Worm (Caenorhabditis elegans) whole organism, L4 larva: ENCODE measurements around the gene C16C4.1.

ENCODE experiments used
- F10B5.3 ChIP-seq: sonication (generic microtip); optimal IDR thresholded peaks from 2 replicates; lab custom pipeline; 2016; ENCODE audit warnings: mild to moderate bottlenecking, missing genetic modification characterization, missing compliant biosample characterization
- F26F4.8 ChIP-seq: fragments of 200-800 bp; sonication (Bioruptor generic); conservative IDR thresholded peaks from 2 replicates; pipeline ENCODE4 v1.3.6; 2022; ENCODE audit warnings: missing genetic modification characterization, missing compliant biosample characterization
- F37D6.2 ChIP-seq: sonication (generic microtip); optimal IDR thresholded peaks from 2 replicates; lab custom pipeline; 2016; ENCODE audit warnings: mild to moderate bottlenecking, missing genetic modification characterization, missing compliant biosample characterization
- T20F7.1 ChIP-seq: fragments of 200-800 bp; sonication (Bioruptor generic); optimal IDR thresholded peaks from 2 replicates; lab custom pipeline; 2018; ENCODE audit warnings: mild to moderate bottlenecking, missing genetic modification characterization, missing compliant biosample characterization
- Y105C5A.15 ChIP-seq: fragments of 200-800 bp; sonication (Bioruptor generic); IDR thresholded peaks from 2 replicates; pipeline ENCODE4 v1.3.6; 2022; ENCODE audit warnings: missing genetic modification characterization, missing compliant biosample characterization
- arid-1 ChIP-seq: fragments of 200-800 bp; sonication (Bioruptor generic); conservative IDR thresholded peaks from 2 replicates; pipeline ENCODE4 v1.3.6; 2022; ENCODE audit warnings: missing genetic modification reagents, missing genetic modification characterization, missing compliant biosample characterization
- ceh-28 ChIP-seq: fragments of 150-350 bp; optimal IDR thresholded peaks from 2 replicates; lab custom pipeline; 2014; ENCODE audit warnings: missing biosample characterization, missing genetic modification reagents, missing genetic modification characterization
- ceh-32 ChIP-seq: sonication (generic microtip); optimal IDR thresholded peaks from 2 replicates; lab custom pipeline; 2016; ENCODE audit warnings: mild to moderate bottlenecking, missing genetic modification characterization, missing compliant biosample characterization; ENCODE audit not compliant: poor library complexity
- cey-2 ChIP-seq: sonication (generic microtip); optimal IDR thresholded peaks from 3 replicates; lab custom pipeline; 2017; ENCODE audit warnings: missing genetic modification characterization, mild to moderate bottlenecking, missing compliant biosample characterization, antibody characterized with exemption, borderline replicate concordance; ENCODE audit not compliant: insufficient read depth
- daf-12 ChIP-seq: fragments of 150-350 bp; optimal IDR thresholded peaks from 2 replicates; lab custom pipeline; 2014; ENCODE audit warnings: missing biosample characterization, missing genetic modification reagents, missing genetic modification characterization
- daf-16 ChIP-seq, 3 experiments: sonication (generic microtip); optimal IDR thresholded peaks; 2 replicates each; lab custom pipeline; 2016 to 2017; ENCODE audit warnings: missing genetic modification characterization in 3 of 3, missing genetic modification reagents in 3 of 3, mild to moderate bottlenecking in 2 of 3, missing compliant biosample characterization in 2 of 3, missing biosample characterization in 1 of 3, moderate library complexity in 1 of 3
- hif-1 ChIP-seq, 2 experiments: sonication (generic microtip); optimal IDR thresholded peaks; 2 replicates each; lab custom pipeline; 2016 to 2017; ENCODE audit warnings: missing compliant biosample characterization in 2 of 2, missing genetic modification characterization in 2 of 2, missing genetic modification reagents in 2 of 2, missing genotype in 2 of 2, mild to moderate bottlenecking in 1 of 2
- hlh-30 ChIP-seq: sonication (generic microtip); optimal IDR thresholded peaks from 2 replicates; lab custom pipeline; 2017; ENCODE audit warnings: antibody characterized with exemption, mild to moderate bottlenecking, missing genetic modification characterization, missing compliant biosample characterization; ENCODE audit not compliant: insufficient read depth
- lin-13 ChIP-seq: fragments of 150-350 bp; optimal IDR thresholded peaks from 2 replicates; lab custom pipeline; 2014; ENCODE audit warnings: missing biosample characterization, missing genetic modification reagents, missing genetic modification characterization
- lin-39 ChIP-seq: fragments of 150-350 bp; optimal IDR thresholded peaks from 2 replicates; lab custom pipeline; 2014; ENCODE audit warnings: missing biosample characterization, missing genetic modification reagents, missing genetic modification characterization
- mdt-29 ChIP-seq: fragments of 200-800 bp; sonication (Bioruptor generic); IDR thresholded peaks from 2 replicates; pipeline ENCODE4 v1.3.6; 2022; ENCODE audit warnings: missing genetic modification reagents, missing genetic modification characterization, missing compliant biosample characterization
- mxl-3 ChIP-seq: fragments of 200-800 bp; sonication (Bioruptor generic); optimal IDR thresholded peaks from 2 replicates; lab custom pipeline; 2018; ENCODE audit warnings: mild to moderate bottlenecking, missing genetic modification characterization, missing compliant biosample characterization
- nhr-102 ChIP-seq: sonication (generic microtip); optimal IDR thresholded peaks from 2 replicates; lab custom pipeline; 2016; ENCODE audit warnings: mild to moderate bottlenecking, missing genetic modification characterization, moderate library complexity, missing compliant biosample characterization
- nhr-11 ChIP-seq: fragments of 150-350 bp; optimal IDR thresholded peaks from 2 replicates; lab custom pipeline; 2014; ENCODE audit warnings: missing biosample characterization, missing genetic modification characterization
- nhr-111 ChIP-seq: fragments of 200-800 bp; sonication (Bioruptor generic); optimal IDR thresholded peaks from 2 replicates; lab custom pipeline; 2018; ENCODE audit warnings: mild to moderate bottlenecking, missing genetic modification characterization, missing compliant biosample characterization
- nhr-41 ChIP-seq: fragments of 200-800 bp; sonication (Bioruptor generic); IDR thresholded peaks from 2 replicates; pipeline ENCODE4 v1.3.6; 2022; ENCODE audit warnings: missing genetic modification reagents, missing genetic modification characterization, missing compliant biosample characterization
- nhr-77 ChIP-seq: fragments of 150-350 bp; optimal IDR thresholded peaks from 2 replicates; lab custom pipeline; 2014; ENCODE audit warnings: missing biosample characterization, missing genetic modification characterization
- php-3 ChIP-seq: fragments of 200-800 bp; sonication (Bioruptor generic); IDR thresholded peaks from 2 replicates; pipeline ENCODE4 v1.3.6; 2022; ENCODE audit warnings: missing genetic modification reagents, missing genetic modification characterization, missing compliant biosample characterization
- pqm-1 ChIP-seq: sonication (generic microtip); optimal IDR thresholded peaks from 2 replicates; lab custom pipeline; 2017; ENCODE audit warnings: missing biosample characterization, missing genetic modification characterization
- saeg-2 ChIP-seq: fragments of 200-800 bp; sonication (Bioruptor generic); IDR thresholded peaks from 2 replicates; pipeline ENCODE4 v1.3.6; 2022; ENCODE audit warnings: missing genetic modification reagents, missing genetic modification characterization, missing compliant biosample characterization
- set-16 ChIP-seq: fragments of 200-800 bp; sonication (Bioruptor generic); IDR thresholded peaks from 2 replicates; pipeline ENCODE4 v1.3.6; 2022; ENCODE audit warnings: missing genetic modification reagents, missing genetic modification characterization, missing compliant biosample characterization
- snpc-4 ChIP-seq: fragments of 150-350 bp; optimal IDR thresholded peaks from 2 replicates; lab custom pipeline; 2014; ENCODE audit warnings: missing biosample characterization, missing genetic modification characterization
- spr-3 ChIP-seq: fragments of 200-800 bp; sonication (Bioruptor generic); optimal IDR thresholded peaks from 2 replicates; lab custom pipeline; 2018; ENCODE audit warnings: mild to moderate bottlenecking, missing genetic modification characterization, missing compliant biosample characterization
- unc-130 ChIP-seq: sonication (generic microtip); optimal IDR thresholded peaks from 2 replicates; lab custom pipeline; 2016; ENCODE audit warnings: missing genetic modification reagents, missing genetic modification characterization, missing compliant biosample characterization
- unc-39 ChIP-seq: sonication (generic microtip); optimal IDR thresholded peaks from 2 replicates; lab custom pipeline; 2017; ENCODE audit warnings: missing biosample characterization, missing genetic modification characterization
- unc-62 ChIP-seq, 3 experiments: fragments of 150-350 bp in 1 of 3; sonication (generic microtip); optimal IDR thresholded peaks in 2 of 3; peaks in 1 of 3; 1 replicate in 1 of 3; 2 replicates in 2 of 3; lab custom pipeline; 2014 to 2017; ENCODE audit warnings: missing biosample characterization in 3 of 3, missing genetic modification characterization in 3 of 3, missing genetic modification reagents in 3 of 3, missing genotype in 1 of 3
- zfp-3 ChIP-seq: fragments of 200-800 bp; sonication (Bioruptor generic); conservative IDR thresholded peaks from 2 replicates; pipeline ENCODE4 v1.3.6; 2022; ENCODE audit warnings: missing genetic modification reagents, missing genetic modification characterization, missing compliant biosample characterization
- ztf-11 ChIP-seq: fragments of 150-350 bp; optimal IDR thresholded peaks from 2 replicates; lab custom pipeline; 2014; ENCODE audit warnings: missing biosample characterization, missing genetic modification characterization

C16C4.1 gene

DNA sequence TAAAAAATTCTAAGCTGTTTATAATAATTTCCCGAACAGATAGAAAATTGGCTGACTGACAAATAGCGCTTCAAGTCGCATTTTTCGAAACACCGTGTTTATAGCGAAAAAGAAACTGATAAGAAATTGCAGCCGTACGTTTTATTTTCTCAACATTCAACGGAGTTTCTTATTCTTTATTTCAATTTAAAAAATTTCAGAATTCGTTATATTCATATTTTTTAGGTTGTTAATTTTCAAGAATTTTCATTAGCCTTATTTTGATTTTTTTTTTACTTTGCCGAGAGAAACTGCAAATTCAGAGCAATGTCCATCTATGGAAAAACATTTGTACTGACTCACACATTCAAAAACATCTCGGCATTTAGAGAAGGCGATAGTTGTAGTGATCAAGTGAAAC lies 3.9 kb downstream of the C16C4.1 start, which contains the start of gene C46F9.6:
C46F9.6 (plus strand) TSS at position 301 of the 400 bp plus-strand sequence.
- no peak for TF ChIP-seq T20F7.1 (GFP tag; lab: Kevin White, UChicago)
- no peak for TF ChIP-seq nhr-41 (GFP tag; lab: Robert Waterston, UW)
- TF ChIP-seq daf-16 (GFP tag; optimal IDR thresholded peaks at IDR 0.05; lab: Kevin White, UChicago) = no peak
- TF ChIP-seq daf-16 (tag; optimal IDR thresholded peaks at IDR 0.05; lab: Kevin White, UChicago) = peak; percentile 60
- TF ChIP-seq pqm-1 (tag; lab: Kevin White, UChicago) = peak; percentile 8
- peak in 1 of 2 experiments; percentile 30 for TF ChIP-seq unc-62 (GFP tag; optimal IDR thresholded peaks at IDR 0.05 in 1 of 2; lab: Kevin White, UChicago)
- TF ChIP-seq unc-62 (tag; optimal IDR thresholded peaks at IDR 0.05; lab: Kevin White, UChicago) = no peak

DNA sequence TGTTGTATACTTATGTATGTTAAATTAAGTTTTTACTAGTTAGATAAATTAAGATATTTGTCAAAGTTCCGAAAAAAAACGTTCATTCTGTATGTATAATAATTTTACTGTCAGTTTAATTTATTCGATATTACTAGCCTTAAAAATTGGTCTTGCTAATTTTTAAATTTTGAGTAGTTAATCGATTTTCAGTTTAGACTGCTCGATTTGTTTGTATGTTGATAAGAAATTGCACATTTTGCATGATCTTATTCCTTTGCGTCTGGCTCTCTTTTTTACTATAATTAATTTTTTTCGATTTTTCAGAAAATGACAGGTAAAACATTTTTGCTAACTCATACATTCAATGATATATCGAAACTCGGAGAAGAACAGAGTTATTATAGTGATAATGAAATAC lies 5.9 kb downstream of the C16C4.1 start, which contains the start of gene math-24:
math-24 (plus strand) TSS at position 301 of the 400 bp plus-strand sequence.
- no peak for TF ChIP-seq set-16 (GFP tag; lab: Robert Waterston, UW)

DNA sequence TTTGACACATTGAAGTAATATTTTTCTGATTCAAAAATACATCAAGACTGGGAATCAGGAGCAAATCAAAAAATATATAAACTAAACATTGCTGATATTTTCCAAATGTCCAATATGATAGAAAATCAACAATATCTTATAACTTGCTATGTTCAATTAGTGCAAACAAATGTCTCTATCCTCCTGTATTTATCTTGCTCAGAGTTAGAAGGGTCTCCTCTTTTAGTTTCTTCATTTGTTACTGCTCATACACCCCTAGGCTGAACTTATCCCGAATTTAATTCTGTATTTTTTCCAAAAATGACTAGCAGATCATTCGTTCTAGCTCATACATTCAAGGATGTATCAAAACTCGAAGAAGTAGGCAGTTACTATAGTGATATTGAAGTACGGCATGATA lies 8.0 kb downstream of the C16C4.1 start, which contains the start of gene math-23:
math-23 (plus strand) TSS at position 301 of the 400 bp plus-strand sequence.
- no peak for TF ChIP-seq ceh-28 (tag; lab: Kevin White, UChicago)
- TF ChIP-seq hlh-30 (tag; lab: Kevin White, UChicago) = no peak
- TF ChIP-seq saeg-2 (GFP tag; lab: Robert Waterston, UW) = no peak
- TF ChIP-seq F26F4.8 (GFP tag; lab: Robert Waterston, UW) = no peak
- TF ChIP-seq php-3 = no peak
- no peak for TF ChIP-seq mxl-3
- TF ChIP-seq F37D6.2 (tag; lab: Kevin White, UChicago) = no peak
- TF ChIP-seq Y105C5A.15 (GFP tag; lab: Robert Waterston, UW) = no peak
- TF ChIP-seq hif-1 (tag; optimal IDR thresholded peaks at IDR 0.05; lab: Kevin White, UChicago) = no peak
- TF ChIP-seq lin-13 = no peak
- no peak for TF ChIP-seq snpc-4 (tag; lab: Kevin White, UChicago)
- TF ChIP-seq ztf-11 = no peak
- no peak for TF ChIP-seq daf-12 (tag; lab: Kevin White, UChicago)
- TF ChIP-seq ceh-32 (tag; lab: Kevin White, UChicago) = no peak
- no peak for TF ChIP-seq spr-3 (GFP tag; lab: Kevin White, UChicago)
- no peak for TF ChIP-seq mdt-29 (GFP tag; lab: Robert Waterston, UW)
- no peak for TF ChIP-seq lin-39 (tag; lab: Kevin White, UChicago)

DNA sequence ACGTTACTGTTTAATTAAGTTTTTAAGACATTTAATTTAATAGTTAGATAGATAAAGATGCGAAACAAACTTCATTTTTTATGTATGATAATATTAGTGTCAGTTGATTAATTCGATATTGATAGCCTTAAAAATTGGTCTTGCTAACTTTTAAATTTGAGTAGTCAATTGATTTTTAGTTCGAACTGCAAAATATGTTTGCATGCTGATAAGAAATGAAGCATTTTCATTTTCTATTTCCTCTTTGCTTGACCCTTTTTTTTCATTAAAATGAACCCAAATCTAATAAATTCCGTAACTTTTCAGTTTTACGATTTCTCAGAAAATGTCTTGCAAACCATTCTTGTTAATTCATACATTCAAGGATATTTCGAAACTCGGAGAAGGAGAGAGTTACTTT lies 11.1 kb downstream of the C16C4.1 start, which contains the start of gene math-22:
math-22 (plus strand) TSS at position 301 of the 400 bp plus-strand sequence.
- TF ChIP-seq nhr-111 (GFP tag; lab: Kevin White, UChicago) (no peak), pqm-1 (tag; lab: Kevin White, UChicago) (peak; percentile 19), arid-1 (GFP tag; lab: Robert Waterston, UW) (no peak), F10B5.3 (tag; lab: Kevin White, UChicago) (no peak), unc-130 (GFP tag; lab: Kevin White, UChicago) (no peak), cey-2 (tag; lab: Kevin White, UChicago) (no peak)

DNA sequence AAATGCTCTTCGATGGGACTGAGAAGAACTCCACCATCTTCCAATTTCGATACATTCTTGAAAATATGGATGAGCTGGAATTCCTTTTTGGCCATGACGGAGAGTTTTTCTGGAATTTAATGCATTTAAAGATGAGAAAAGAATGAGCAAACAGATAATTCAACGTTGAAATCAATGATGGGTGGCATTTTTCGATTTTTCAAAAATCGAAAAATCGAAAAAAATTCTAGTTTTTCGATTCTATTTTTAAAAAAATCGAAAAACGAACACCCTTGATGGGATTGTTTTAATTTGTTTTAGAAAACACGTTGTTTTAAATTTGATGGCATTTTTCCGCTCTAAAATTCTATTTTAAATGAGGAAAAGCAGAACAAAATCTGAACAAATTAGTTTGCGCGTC lies 18.7 kb downstream of the C16C4.1 start, which contains the start of gene math-31:
math-31 (minus strand) TSS at position 101 of the 400 bp plus-strand sequence.
- TF ChIP-seq set-16 (GFP tag; lab: Robert Waterston, UW) (no peak), spr-3 (GFP tag; lab: Kevin White, UChicago) (no peak), zfp-3 (no peak), unc-130 (GFP tag; lab: Kevin White, UChicago) (no peak), nhr-77 (tag; lab: Kevin White, UChicago) (no peak), lin-13 (no peak), Y105C5A.15 (GFP tag; lab: Robert Waterston, UW) (no peak), hif-1 (tag; optimal IDR thresholded peaks at IDR 0.05; lab: Kevin White, UChicago) (no peak), saeg-2 (GFP tag; lab: Robert Waterston, UW) (no peak), nhr-11 (tag; lab: Kevin White, UChicago) (no peak), unc-39 (no peak), F10B5.3 (tag; lab: Kevin White, UChicago) (no peak), nhr-102 (no peak)
